Worm (Caenorhabditis elegans): ENCODE data around the gene Y41E3.22.
"Not testable (repeated sequence)": the region's sequence is repeated elsewhere in the genome, so short reads cannot be mapped to it uniquely, and the experiment has no call there.

Y41E3.22 gene

ce11 chrIV:14938596-14938995 is 11.9 kb upstream of the Y41E3.22 start, which contains the start of gene Y57G11C.30:
Gene Y57G11C.30, plus strand, starts transcription at chrIV:14938896.
- TF ChIP-seq nhr-237 (tag; optimal IDR thresholded peaks at IDR 0.05); ZK337.2 (GFP tag; IDR thresholded peaks at IDR 0.05); spr-3 (GFP tag; optimal IDR thresholded peaks at IDR 0.05): not testable (repeated sequence)

ce11 chrIV:14944234-14944633 is 6.3 kb upstream of the Y41E3.22 start, which contains the start of gene Y57G11C.48:
Gene Y57G11C.48, minus strand, starts transcription at chrIV:14944334.
- TF ChIP-seq arid-1 (GFP tag; conservative IDR thresholded peaks at IDR 0.05) = no peak
- no peak for TF ChIP-seq zip-11 (GFP tag; IDR thresholded peaks at IDR 0.05)
- TF ChIP-seq spr-3 (GFP tag; optimal IDR thresholded peaks at IDR 0.05) = no peak
- no peak for TF ChIP-seq mdl-1 (tag; optimal IDR thresholded peaks at IDR 0.05)
- TF ChIP-seq daf-16 (GFP tag; optimal IDR thresholded peaks at IDR 0.05) = no peak
- no peak for TF ChIP-seq daf-16 (tag; optimal IDR thresholded peaks at IDR 0.05)
- no peak for TF ChIP-seq nhr-76 (tag; optimal IDR thresholded peaks at IDR 0.05)
- TF ChIP-seq F26F4.8 (GFP tag; conservative IDR thresholded peaks at IDR 0.05) = no peak
- TF ChIP-seq dve-1 (tag; optimal IDR thresholded peaks at IDR 0.05; ENCODE audit: insufficient read depth) = no peak
- no peak for TF ChIP-seq mxl-3 (GFP tag; optimal IDR thresholded peaks at IDR 0.05)
- TF ChIP-seq ces-1 (GFP tag; optimal IDR thresholded peaks at IDR 0.05) = no peak
- no peak for TF ChIP-seq R02D3.7 (tag; optimal IDR thresholded peaks at IDR 0.05)
- no peak for TF ChIP-seq dmd-6 (GFP tag; IDR thresholded peaks at IDR 0.05)
- no peak for TF ChIP-seq D1046.2 (GFP tag; IDR thresholded peaks at IDR 0.05)
- TF ChIP-seq ama-1 (optimal IDR thresholded peaks at IDR 0.05) = no peak
- TF ChIP-seq set-16 (GFP tag; IDR thresholded peaks at IDR 0.05) = no peak
- no peak for TF ChIP-seq dmd-8 (GFP tag; IDR thresholded peaks at IDR 0.05)

- TF ChIP-seq D1046.2 (GFP tag; IDR thresholded peaks at IDR 0.05) (no peak), gei-8 (GFP tag; optimal IDR thresholded peaks at IDR 0.05) (no peak), ama-1 (optimal IDR thresholded peaks at IDR 0.05) (no peak), ceh-62 (tag; optimal IDR thresholded peaks at IDR 0.05) (no peak), zip-11 (GFP tag; IDR thresholded peaks at IDR 0.05) (no peak), snpc-1.2 (GFP tag; IDR thresholded peaks at IDR 0.05) (peak; percentile 64)
These were observed 1.5 kb upstream of the Y41E3.22 start for ce11 chrIV:14949048-14949447.

ce11 chrIV:14953802-14954201 is 3.3 kb downstream of the Y41E3.22 start:
- TF ChIP-seq snpc-1.2 (GFP tag; IDR thresholded peaks at IDR 0.05) (peak; percentile 79), Y48G9A.11 (GFP tag; IDR thresholded peaks at IDR 0.05) (0 out of 2 replicates have a peak, but pooled peaks have one; percentile 17), nhr-102 (tag; optimal IDR thresholded peaks at IDR 0.05) (no peak), pha-4 (GFP tag; IDR thresholded peaks at IDR 0.05) (0 out of 2 replicates have a peak, but pooled peaks have one; percentile 11), pha-4 (tag; optimal IDR thresholded peaks at IDR 0.05) (no peak), nhr-28 (tag; optimal IDR thresholded peaks at IDR 0.05) (no peak), lin-38 (GFP tag; IDR thresholded peaks at IDR 0.05) (peak; percentile 52), F49E8.2 (tag; optimal IDR thresholded peaks at IDR 0.05; ENCODE audit: borderline replicate concordance) (peak; percentile 64)

- TF ChIP-seq lsy-2 (tag; optimal IDR thresholded peaks at IDR 0.05) = peak in 1 of 2 experiments; percentile 55
- TF ChIP-seq dve-1 (tag; optimal IDR thresholded peaks at IDR 0.05; ENCODE audit: insufficient read depth) = no peak
These were observed 4.3 kb downstream of the Y41E3.22 start for ce11 chrIV:14954842-14955241.

ce11 chrIV:14956693-14957281 is 6.3 kb downstream of the Y41E3.22 start:
- TF ChIP-seq unc-130 (GFP tag; optimal IDR thresholded peaks at IDR 0.05) = peak; percentile 32
- TF ChIP-seq unc-39 (tag; optimal IDR thresholded peaks at IDR 0.05) = no peak
- 0 out of 2 replicates have a peak, but pooled peaks have one; percentile 8 for TF ChIP-seq Y48G9A.11 (GFP tag; IDR thresholded peaks at IDR 0.05)
- no peak for TF ChIP-seq nhr-77 (tag; optimal IDR thresholded peaks at IDR 0.05)
- TF ChIP-seq aha-1 (tag) = peak; percentile 75
- TF ChIP-seq ZK546.5 (tag; optimal IDR thresholded peaks at IDR 0.05) = no peak
- TF ChIP-seq sdz-12 (GFP tag; optimal IDR thresholded peaks at IDR 0.05) = no peak
- TF ChIP-seq lin-15B (tag; optimal IDR thresholded peaks at IDR 0.05) = no peak
- TF ChIP-seq vab-7 (GFP tag; IDR thresholded peaks at IDR 0.05) = no peak
- no peak for TF ChIP-seq nhr-48 (tag; optimal IDR thresholded peaks at IDR 0.05)
- no peak for TF ChIP-seq egl-27 (tag; optimal IDR thresholded peaks at IDR 0.05)
- no peak for TF ChIP-seq Y105C5A.15 (GFP tag; IDR thresholded peaks at IDR 0.05)
- TF ChIP-seq gei-8 (GFP tag; optimal IDR thresholded peaks at IDR 0.05) = no peak
- peak; percentile 22 for TF ChIP-seq dpl-1 (GFP tag; optimal IDR thresholded peaks at IDR 0.05)
- peak; percentile 64 for TF ChIP-seq R02D3.7 (tag; optimal IDR thresholded peaks at IDR 0.05)
- no peak for TF ChIP-seq hlh-11 (tag; optimal IDR thresholded peaks at IDR 0.05)

All from whole organism, L4 larva.